Worm (Caenorhabditis elegans) whole organism, young adult: ENCODE results near the gene E01G4.5.

ENCODE experiments used
- T07F8.4 ChIP-seq: sonication (generic microtip); optimal IDR thresholded peaks from 2 replicates; lab custom pipeline; 2016; ENCODE audit warnings: mild to moderate bottlenecking, missing genetic modification characterization, moderate library complexity, missing compliant biosample characterization
- akir-1 ChIP-seq: fragments of 200-800 bp; sonication (Bioruptor generic); optimal IDR thresholded peaks from 2 replicates; lab custom pipeline; 2018; ENCODE audit warnings: mild to moderate bottlenecking, missing genetic modification characterization, moderate library complexity, missing compliant biosample characterization
- hlh-26 ChIP-seq: fragments of 200-800 bp; sonication (Bioruptor generic); conservative IDR thresholded peaks from 2 replicates; pipeline ENCODE4 v1.3.6; 2022; ENCODE audit warnings: missing genetic modification reagents, missing genetic modification characterization, missing compliant biosample characterization
- rec-8 ChIP-seq, 2 experiments: sonication (generic microtip); optimal IDR thresholded peaks; 2 replicates each; lab custom pipeline; 2016; ENCODE audit warnings: mild to moderate bottlenecking in 2 of 2, missing genetic modification characterization in 2 of 2, missing genetic modification reagents in 2 of 2, missing genotype in 2 of 2, missing biosample characterization in 1 of 2, missing compliant biosample characterization in 1 of 2, moderate library complexity in 1 of 2
- snpc-4 ChIP-seq, 5 experiments: fragments of 150-350 bp in 1 of 5; sonication (generic microtip) in 4 of 5; optimal IDR thresholded peaks; 2 replicates each; lab custom pipeline; 2014 to 2018; ENCODE audit warnings: missing genetic modification characterization in 5 of 5, missing biosample characterization in 3 of 5, antibody characterized with exemption in 2 of 5, mild to moderate bottlenecking in 2 of 5, missing compliant biosample characterization in 2 of 5, missing genotype in 2 of 5, moderate library complexity in 2 of 5, missing genetic modification reagents in 1 of 5
- unc-130 ChIP-seq: sonication (generic microtip); optimal IDR thresholded peaks from 2 replicates; lab custom pipeline; 2016; ENCODE audit warnings: missing genetic modification reagents, missing genetic modification characterization, missing compliant biosample characterization

DNA sequence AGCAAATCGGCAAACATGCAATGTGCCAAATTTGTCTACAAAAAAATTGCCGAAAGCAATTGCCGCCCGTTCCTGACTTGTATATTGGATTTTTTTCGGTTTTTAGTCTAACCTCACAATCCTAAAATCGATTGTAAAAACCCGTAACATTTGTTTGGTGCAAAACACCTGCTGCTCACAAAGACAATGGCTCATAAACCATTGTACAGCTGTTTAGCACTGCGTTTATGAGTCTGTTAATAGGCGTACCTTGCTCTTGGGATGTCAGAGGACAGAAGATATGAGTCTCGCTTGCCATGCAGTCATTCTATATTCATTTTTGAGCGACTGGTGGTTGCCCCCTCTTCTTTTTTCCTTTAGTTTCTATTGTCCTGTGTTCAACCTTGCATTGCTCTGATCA lies at the start of gene E01G4.5:
- no peak for TF ChIP-seq hlh-26 (GFP tag; lab: Robert Waterston, UW)
- TF ChIP-seq unc-130 (GFP tag; lab: Kevin White, UChicago), result no peak
- no peak for TF ChIP-seq snpc-4 (GFP tag; optimal IDR thresholded peaks at IDR 0.05; lab: Kevin White, UChicago)
- no peak for TF ChIP-seq snpc-4 (tag; optimal IDR thresholded peaks at IDR 0.05; lab: Kevin White, UChicago)
- no peak for TF ChIP-seq T07F8.4
- no peak for TF ChIP-seq rec-8 (tag; optimal IDR thresholded peaks at IDR 0.05; lab: Kevin White, UChicago)
- no peak for TF ChIP-seq akir-1
